Worm (Caenorhabditis elegans) whole organism, L1 larva: Measurements from ENCODE around the gene acs-20.

Experiments used
- C34B4.2 ChIP-seq: sonication (generic microtip); optimal IDR thresholded peaks from 2 replicates; lab custom pipeline; 2017; ENCODE audit warnings: mild to moderate bottlenecking, missing genetic modification characterization, missing compliant biosample characterization
- aly-2 ChIP-seq: fragments of 150-350 bp; optimal IDR thresholded peaks from 2 replicates; lab custom pipeline; 2014; ENCODE audit warnings: missing biosample characterization, missing genetic modification characterization
- grh-1 ChIP-seq: fragments of 200-800 bp; sonication (Bioruptor generic); IDR thresholded peaks from 2 replicates; pipeline ENCODE4 v1.3.6; 2022; ENCODE audit warnings: missing genetic modification reagents, missing genetic modification characterization, missing compliant biosample characterization
- lin-13 ChIP-seq: fragments of 150-350 bp; optimal IDR thresholded peaks from 2 replicates; lab custom pipeline; 2014; ENCODE audit warnings: missing biosample characterization, missing genetic modification reagents, missing genetic modification characterization
- lin-39 ChIP-seq: fragments of 150-350 bp; optimal IDR thresholded peaks from 2 replicates; lab custom pipeline; 2014; ENCODE audit warnings: missing biosample characterization, missing genetic modification reagents, missing genetic modification characterization
- mdl-1 ChIP-seq, 2 experiments: fragments of 150-350 bp; optimal IDR thresholded peaks; 2 replicates each; lab custom pipeline; 2014 to 2017; ENCODE audit warnings: missing biosample characterization in 2 of 2, missing genetic modification characterization in 2 of 2, inconsistent platforms in 1 of 2

DNA sequence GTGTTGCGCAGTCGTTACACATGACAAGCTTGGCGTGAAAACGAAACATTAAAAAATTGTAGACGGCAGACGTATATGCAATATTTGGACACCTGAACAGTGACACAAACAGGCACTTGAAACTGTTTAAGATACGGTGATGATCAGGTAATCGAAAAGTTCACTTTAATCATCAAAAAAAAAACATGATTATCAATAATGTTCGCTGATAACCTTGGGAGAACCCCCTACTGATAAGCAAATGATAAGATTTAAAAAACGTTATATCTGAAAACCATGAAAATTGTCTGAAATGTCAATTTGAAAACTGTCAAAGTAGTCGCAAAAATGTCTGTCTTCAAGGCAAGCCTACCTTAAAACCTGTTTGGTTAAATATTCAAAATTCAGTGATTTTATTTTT, 1.5 kb upstream of the acs-20 start:
- TF ChIP-seq lin-39 (no peak), C34B4.2 (tag; lab: Kevin White, UChicago) (no peak), aly-2 (tag; lab: Kevin White, UChicago) (no peak), mdl-1 (tag; optimal IDR thresholded peaks at IDR 0.05; lab: Kevin White, UChicago) (no peak), lin-13 (GFP tag; lab: Kevin White, UChicago) (no peak), grh-1 (GFP tag; lab: Robert Waterston, UW) (no peak)
